Fruit fly (Drosophila melanogaster) whole organism, embryonic: Measurements from ENCODE around the gene JMJD4.

Experiments used
- CG10366 ChIP-seq: fragments of 200-800 bp; sonication (Bioruptor generic); IDR thresholded peaks from 2 replicates; pipeline ENCODE4 v1.3.6; 2022; ENCODE audit warnings: missing biosample characterization, missing genetic modification characterization
- CG12071 ChIP-seq: fragments of 200-800 bp; sonication (Bioruptor generic); optimal IDR thresholded peaks from 3 replicates; lab custom pipeline; 2018; ENCODE audit warnings: missing biosample characterization, mild to moderate bottlenecking, missing genetic modification characterization
- CG12659 ChIP-seq: fragments of 200-800 bp; sonication (Bioruptor generic); optimal IDR thresholded peaks from 3 replicates; lab custom pipeline; 2017; ENCODE audit warnings: mild to moderate bottlenecking, missing biosample characterization, missing genetic modification reagents, missing genetic modification characterization
- CG12744 ChIP-seq: fragments of 200-800 bp; sonication (Bioruptor generic); optimal IDR thresholded peaks from 2 replicates; lab custom pipeline; 2016; ENCODE audit warnings: missing biosample characterization, missing genetic modification characterization
- CG12769 ChIP-seq: fragments of 200-800 bp; sonication (Bioruptor generic); optimal IDR thresholded peaks from 2 replicates; lab custom pipeline; 2019; ENCODE audit warnings: missing biosample characterization, mild to moderate bottlenecking, missing genetic modification characterization, moderate library complexity
- CG14965 ChIP-seq: fragments of 200-800 bp; sonication (Bioruptor generic); optimal IDR thresholded peaks from 2 replicates; lab custom pipeline; 2016; ENCODE audit warnings: missing biosample characterization, missing genetic modification characterization, borderline replicate concordance
- CG17802 ChIP-seq: fragments of 200-800 bp; sonication (Bioruptor generic); optimal IDR thresholded peaks from 2 replicates; lab custom pipeline; 2018; ENCODE audit warnings: missing biosample characterization, mild to moderate bottlenecking, missing genetic modification characterization, moderate library complexity
- CG17829 ChIP-seq: fragments of 200-800 bp; optimal IDR thresholded peaks from 2 replicates; lab custom pipeline; 2019; ENCODE audit warnings: missing biosample characterization, mild to moderate bottlenecking, missing genetic modification characterization, moderate library complexity
- CG2120 ChIP-seq: fragments of 200-800 bp; sonication (Bioruptor generic); optimal IDR thresholded peaks from 3 replicates; lab custom pipeline; 2016; ENCODE audit warnings: missing biosample characterization, missing genetic modification characterization
- CG2678 ChIP-seq: fragments of 200-800 bp; sonication (Bioruptor generic); optimal IDR thresholded peaks from 3 replicates; lab custom pipeline; 2019; ENCODE audit warnings: missing biosample characterization, mild to moderate bottlenecking, missing genetic modification characterization, moderate library complexity
- CG2712 ChIP-seq: fragments of 200-800 bp; optimal IDR thresholded peaks from 3 replicates; lab custom pipeline; 2019; ENCODE audit warnings: missing biosample characterization, mild to moderate bottlenecking, missing genetic modification characterization, moderate library complexity
- CG2875 ChIP-seq: fragments of 200-800 bp; sonication (Bioruptor generic); optimal IDR thresholded peaks from 2 replicates; lab custom pipeline; 2017; ENCODE audit warnings: missing biosample characterization, mild to moderate bottlenecking, missing genetic modification characterization, missing genetic modification reagents
- CG3163 ChIP-seq: fragments of 200-800 bp; sonication (Bioruptor generic); optimal IDR thresholded peaks from 3 replicates; lab custom pipeline; 2016; ENCODE audit warnings: missing biosample characterization, missing genetic modification characterization
- CG32772 ChIP-seq: fragments of 200-800 bp; sonication (Bioruptor generic); IDR thresholded peaks from 2 replicates; pipeline ENCODE4 v1.3.6; 2022; ENCODE audit warnings: missing biosample characterization, missing genetic modification characterization
- CG3838 ChIP-seq: fragments of 200-800 bp; sonication (Bioruptor generic); optimal IDR thresholded peaks from 3 replicates; lab custom pipeline; 2016; ENCODE audit warnings: missing biosample characterization, missing genetic modification characterization
- CG4707 ChIP-seq: fragments of 200-800 bp; sonication (Bioruptor generic); optimal IDR thresholded peaks from 2 replicates; lab custom pipeline; 2018; ENCODE audit warnings: missing biosample characterization, mild to moderate bottlenecking, missing genetic modification characterization, moderate library complexity
- CG5180 ChIP-seq: fragments of 200-800 bp; sonication (Bioruptor generic); optimal IDR thresholded peaks from 3 replicates; lab custom pipeline; 2017; ENCODE audit warnings: missing biosample characterization, missing genetic modification characterization, mild to moderate bottlenecking, moderate library complexity, missing genetic modification reagents
- CG7928 ChIP-seq: fragments of 200-800 bp; sonication (Bioruptor generic); optimal IDR thresholded peaks from 2 replicates; lab custom pipeline; 2017; ENCODE audit warnings: missing biosample characterization, mild to moderate bottlenecking, missing genetic modification characterization
- CG8281 ChIP-seq: fragments of 200-800 bp; sonication (Bioruptor generic); optimal IDR thresholded peaks from 2 replicates; lab custom pipeline; 2018; ENCODE audit warnings: missing biosample characterization, mild to moderate bottlenecking, missing genetic modification characterization, moderate library complexity
- CG8765 ChIP-seq: fragments of 200-800 bp; sonication (Bioruptor generic); IDR thresholded peaks from 2 replicates; pipeline ENCODE4 v1.3.6; 2022; ENCODE audit warnings: missing biosample characterization, missing genetic modification characterization
- CG9876 ChIP-seq: fragments of 200-800 bp; sonication (Bioruptor generic); optimal IDR thresholded peaks from 2 replicates; lab custom pipeline; 2016; ENCODE audit warnings: missing biosample characterization, missing genetic modification characterization
- Dad ChIP-seq: fragments of 200-800 bp; sonication (Bioruptor generic); optimal IDR thresholded peaks from 3 replicates; lab custom pipeline; 2016; ENCODE audit warnings: missing biosample characterization, missing genetic modification characterization
- HHEX ChIP-seq: fragments of 200-800 bp; sonication (Bioruptor generic); optimal IDR thresholded peaks from 3 replicates; lab custom pipeline; 2017; ENCODE audit warnings: missing biosample characterization, mild to moderate bottlenecking, missing genetic modification characterization, missing genetic modification reagents
- Max ChIP-seq: fragments of 200-800 bp; sonication (Bioruptor generic); optimal IDR thresholded peaks from 2 replicates; lab custom pipeline; 2016; ENCODE audit warnings: missing biosample characterization, mild to moderate bottlenecking, missing genetic modification characterization
- NC2β ChIP-seq: fragments of 200-800 bp; sonication (Bioruptor generic); optimal IDR thresholded peaks from 2 replicates; lab custom pipeline; 2016; ENCODE audit warnings: missing biosample characterization, missing genetic modification characterization
- NFAT ChIP-seq: fragments of 200-800 bp; sonication (Bioruptor generic); IDR thresholded peaks from 2 replicates; pipeline ENCODE4 v1.3.6; 2022; ENCODE audit warnings: missing biosample characterization, missing genetic modification characterization
- NK7.1 ChIP-seq: fragments of 200-800 bp; sonication (Bioruptor generic); optimal IDR thresholded peaks from 3 replicates; lab custom pipeline; 2016; ENCODE audit warnings: missing biosample characterization, missing genetic modification characterization
- PHDP ChIP-seq: fragments of 200-800 bp; sonication (Bioruptor generic); optimal IDR thresholded peaks from 3 replicates; lab custom pipeline; 2018; ENCODE audit warnings: missing biosample characterization, mild to moderate bottlenecking, missing genetic modification characterization, moderate library complexity
- Ptx1 ChIP-seq: fragments of 200-800 bp; sonication (Bioruptor generic); IDR thresholded peaks from 2 replicates; pipeline ENCODE4 v1.3.6; 2022; ENCODE audit warnings: missing biosample characterization, missing genetic modification characterization
- Rx ChIP-seq: fragments of 200-800 bp; sonication (Bioruptor generic); IDR thresholded peaks from 2 replicates; pipeline ENCODE4 v1.3.6; 2022; ENCODE audit warnings: missing biosample characterization, missing genetic modification characterization
- ab ChIP-seq: fragments of 200-800 bp; sonication (Bioruptor generic); optimal IDR thresholded peaks from 2 replicates; lab custom pipeline; 2016; ENCODE audit warnings: missing biosample characterization, missing genetic modification characterization
- crp ChIP-seq, 2 experiments: fragments of 200-800 bp; sonication (Bioruptor generic); optimal IDR thresholded peaks; 2 replicates in 1 of 2; 3 replicates in 1 of 2; lab custom pipeline; 2017; ENCODE audit warnings: missing biosample characterization in 2 of 2, missing genetic modification characterization in 2 of 2, mild to moderate bottlenecking in 1 of 2, moderate library complexity in 1 of 2
- gce ChIP-seq: fragments of 200-800 bp; sonication (Bioruptor generic); IDR thresholded peaks from 3 replicates; pipeline ENCODE4 v1.3.6; 2022; ENCODE audit warnings: missing biosample characterization, missing genetic modification characterization
- gfzf ChIP-seq: fragments of 200-800 bp; sonication (Bioruptor generic); optimal IDR thresholded peaks from 2 replicates; lab custom pipeline; 2016; ENCODE audit warnings: missing biosample characterization, mild to moderate bottlenecking, missing genetic modification characterization, moderate library complexity
- hbn ChIP-seq: fragments of 200-800 bp; sonication (Bioruptor generic); IDR thresholded peaks from 2 replicates; pipeline ENCODE4 v1.3.6; 2022; ENCODE audit warnings: missing biosample characterization, missing genetic modification characterization; ENCODE audit not compliant: partially characterized antibody
- knrl ChIP-seq: fragments of 200-800 bp; sonication (Bioruptor generic); IDR thresholded peaks from 3 replicates; pipeline ENCODE4 v1.3.6; 2022; ENCODE audit warnings: missing biosample characterization, missing genetic modification characterization; ENCODE audit not compliant: partially characterized antibody
- lilli ChIP-seq: fragments of 200-800 bp; sonication (Bioruptor generic); optimal IDR thresholded peaks from 3 replicates; lab custom pipeline; 2016; ENCODE audit warnings: missing biosample characterization, missing genetic modification characterization
- otp ChIP-seq: fragments of 200-800 bp; sonication (Bioruptor generic); IDR thresholded peaks from 3 replicates; pipeline ENCODE4, ENCODE4 v1.3.6; 2022; ENCODE audit warnings: missing biosample characterization, missing genetic modification characterization
- pb ChIP-seq: fragments of 200-800 bp; sonication (Bioruptor generic); optimal IDR thresholded peaks from 3 replicates; lab custom pipeline; 2016; ENCODE audit warnings: missing biosample characterization, missing genetic modification characterization
- pum ChIP-seq: fragments of 200-800 bp; sonication (Bioruptor generic); optimal IDR thresholded peaks from 2 replicates; lab custom pipeline; 2016; ENCODE audit warnings: missing biosample characterization, missing genetic modification characterization
- pzg ChIP-seq: fragments of 200-800 bp; sonication (Bioruptor generic); optimal IDR thresholded peaks from 3 replicates; lab custom pipeline; 2018; ENCODE audit warnings: missing biosample characterization, mild to moderate bottlenecking, missing genetic modification characterization, moderate library complexity
- schlank ChIP-seq: fragments of 200-800 bp; sonication (Bioruptor generic); optimal IDR thresholded peaks from 2 replicates; lab custom pipeline; 2018; ENCODE audit warnings: missing biosample characterization, mild to moderate bottlenecking, missing genetic modification characterization
- scrt ChIP-seq: fragments of 200-800 bp; sonication (Bioruptor generic); optimal IDR thresholded peaks from 2 replicates; lab custom pipeline; 2018; ENCODE audit warnings: missing biosample characterization, mild to moderate bottlenecking, missing genetic modification characterization, moderate library complexity
- sim ChIP-seq: fragments of 200-800 bp; sonication (Bioruptor generic); IDR thresholded peaks from 2 replicates; pipeline ENCODE4 v1.3.6; 2022; ENCODE audit warnings: missing biosample characterization, missing genetic modification characterization
- tgo ChIP-seq: fragments of 200-800 bp; sonication (Bioruptor generic); IDR thresholded peaks from 3 replicates; pipeline ENCODE4 v1.3.6; 2022; ENCODE audit warnings: missing biosample characterization, missing genetic modification characterization
- unc-4 ChIP-seq: fragments of 200-800 bp; sonication (Bioruptor generic); IDR thresholded peaks from 2 replicates; pipeline ENCODE4 v1.3.6; 2022; ENCODE audit warnings: missing biosample characterization, missing genetic modification characterization; ENCODE audit not compliant: partially characterized antibody
- vfl ChIP-seq: fragments of 200-800 bp; sonication (Bioruptor generic); optimal IDR thresholded peaks from 2 replicates; lab custom pipeline; 2016; ENCODE audit warnings: missing biosample characterization, missing genetic modification characterization

The JMJD4 gene

DNA sequence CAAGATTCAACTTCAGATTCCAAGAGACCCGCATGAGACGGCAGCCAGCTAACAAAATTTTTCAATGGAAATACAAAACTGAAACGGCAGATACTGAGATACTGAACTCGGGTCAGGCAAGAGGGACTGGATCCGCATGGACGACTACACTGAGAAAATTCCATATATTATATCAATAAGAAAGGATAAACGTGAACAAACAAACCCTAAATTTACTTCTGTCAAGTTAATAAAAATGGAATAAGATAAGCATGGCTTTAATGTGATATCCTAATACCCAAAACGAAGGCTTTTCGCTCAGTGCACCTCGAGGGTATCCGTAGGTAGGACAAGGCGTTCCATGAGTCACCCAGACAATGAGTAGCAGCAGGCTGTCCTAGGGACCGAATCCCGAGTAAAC lies 13.8 kb downstream of the JMJD4 start (continued):
- peak; percentile 60 for TF ChIP-seq CG4707
- no peak for TF ChIP-seq CG12071 (GFP tag; lab: Kevin White, UChicago)
- TF ChIP-seq CG5180 (GFP tag; lab: Kevin White, UChicago) = peak; percentile 16
- no peak for TF ChIP-seq hbn (GFP tag; lab: Robert Waterston, UW)
- no peak for TF ChIP-seq pzg (GFP tag; lab: Kevin White, UChicago)
- TF ChIP-seq knrl (GFP tag; lab: Robert Waterston, UW) = no peak
- peak; percentile 93 for TF ChIP-seq otp
- peak; percentile 64 for TF ChIP-seq scrt (GFP tag; lab: Kevin White, UChicago)
- peak; percentile 81 for TF ChIP-seq Ptx1
- peak; percentile 86 for TF ChIP-seq pum (GFP tag; lab: Kevin White, UChicago)
- TF ChIP-seq NC2β (GFP tag; lab: Kevin White, UChicago) = peak; percentile 91
- peak; percentile 75 for TF ChIP-seq NK7.1 (GFP tag; lab: Kevin White, UChicago)
- TF ChIP-seq CG3163 (GFP tag; lab: Kevin White, UChicago) = peak; percentile 63
- peak; percentile 94 for TF ChIP-seq CG17829 (tag; lab: Kevin White, UChicago)
- TF ChIP-seq CG2875 = peak; percentile 81
- peak; percentile 79 for TF ChIP-seq CG2678 (tag; lab: Kevin White, UChicago)
- peak; percentile 96 for TF ChIP-seq CG2712 (tag; lab: Kevin White, UChicago)
- peak; percentile 94 for TF ChIP-seq CG8765 (GFP tag; lab: Robert Waterston, UW)
- TF ChIP-seq CG12769 = peak; percentile 66
- TF ChIP-seq CG3838 = peak; percentile 51
- no peak for TF ChIP-seq schlank (tag; lab: Kevin White, UChicago)
- peak; percentile 82 for TF ChIP-seq vfl (GFP tag; lab: Kevin White, UChicago)
- peak; percentile 69 for TF ChIP-seq CG32772
- peak; percentile 70 for TF ChIP-seq PHDP (tag; lab: Kevin White, UChicago)
- TF ChIP-seq HHEX (GFP tag; lab: Kevin White, UChicago) = peak; percentile 77
- TF ChIP-seq CG14965 (GFP tag; lab: Kevin White, UChicago) = peak; percentile 74
- TF ChIP-seq CG17802 (tag; lab: Kevin White, UChicago) = peak; percentile 47
- TF ChIP-seq CG10366 (GFP tag; lab: Robert Waterston, UW) = peak; percentile 81
- no peak for TF ChIP-seq gfzf (GFP tag; lab: Kevin White, UChicago)
- TF ChIP-seq lilli = peak; percentile 88
- peak; percentile 67; the same call in 2 of the 3 replicates for TF ChIP-seq gce (GFP tag; lab: Robert Waterston, UW)
- TF ChIP-seq Dad (GFP tag; lab: Kevin White, UChicago) = peak; percentile 77
- TF ChIP-seq CG2120 (GFP tag; lab: Kevin White, UChicago) = peak; percentile 76
- peak; percentile 88 for TF ChIP-seq sim (GFP tag; lab: Robert Waterston, UW)
- TF ChIP-seq Max (GFP tag; lab: Kevin White, UChicago) = peak; percentile 80
- peak; percentile 54 for TF ChIP-seq pb (GFP tag; lab: Kevin White, UChicago)
- peak; percentile 15 for TF ChIP-seq CG7928 (GFP tag; lab: Kevin White, UChicago)
- peak; percentile 66 for TF ChIP-seq NFAT
- TF ChIP-seq CG8281 (tag; lab: Kevin White, UChicago) = peak; percentile 54
- no peak for TF ChIP-seq unc-4 (GFP tag; lab: Robert Waterston, UW)
- TF ChIP-seq CG12659 (GFP tag; lab: Kevin White, UChicago) = peak; percentile 56
- peak; percentile 78 for TF ChIP-seq tgo (GFP tag; lab: Robert Waterston, UW)
- TF ChIP-seq crp (GFP tag; optimal IDR thresholded peaks at IDR 0.05; lab: Kevin White, UChicago) = peak in 1 of 2 experiments; percentile 35
- peak; percentile 69 for TF ChIP-seq ab (GFP tag; lab: Kevin White, UChicago)
- peak; percentile 73 for TF ChIP-seq CG9876 (GFP tag; lab: Kevin White, UChicago)
- TF ChIP-seq Rx = peak; percentile 79
- peak; percentile 80 for TF ChIP-seq CG12744
